Fruit fly (Drosophila melanogaster): ENCODE data around the gene CG14631.

The CG14631 gene

dm6 chrX:1011543-1012085, at the start of gene CG14631, which contains the start of gene TfIIA-S-2:
CG14631 (plus strand) TSS chrX:1012035.
TfIIA-S-2 (minus strand) TSS chrX:1011643.
- TF ChIP-seq br (GFP tag; optimal IDR thresholded peaks at IDR 0.05) (no peak), usp (GFP tag; optimal IDR thresholded peaks at IDR 0.05) (no peak), lola (GFP tag; optimal IDR thresholded peaks at IDR 0.05) (no peak), Abd-B (GFP tag; optimal IDR thresholded peaks at IDR 0.05) (no peak), N (GFP tag; optimal IDR thresholded peaks at IDR 0.05) (no peak), GATAd (GFP tag; optimal IDR thresholded peaks at IDR 0.05) (no peak), jim (GFP tag; optimal IDR thresholded peaks at IDR 0.05) (no peak), dsf (GFP tag; optimal IDR thresholded peaks at IDR 0.05; ENCODE audit: borderline replicate concordance) (no peak), Jra (GFP tag; optimal IDR thresholded peaks at IDR 0.05) (no peak)

dm6 chrX:964012-964411, 47.8 kb upstream of the CG14631 start:
- no peak for TF ChIP-seq Myc (optimal IDR thresholded peaks at IDR 0.05)
- peak; percentile 12 for TF ChIP-seq h (GFP tag; optimal IDR thresholded peaks at IDR 0.05)

dm6 chrX:966818-967217, 45.0 kb upstream of the CG14631 start:
- no peak for TF ChIP-seq rgr (GFP tag; optimal IDR thresholded peaks at IDR 0.05)
- TF ChIP-seq Vsx2 (GFP tag; optimal IDR thresholded peaks at IDR 0.05; ENCODE audit: partially characterized antibody), result no peak
- TF ChIP-seq psq (GFP tag; optimal IDR thresholded peaks at IDR 0.05), result no peak
- TF ChIP-seq N (GFP tag; optimal IDR thresholded peaks at IDR 0.05), result no peak
- no peak for TF ChIP-seq GATAd (GFP tag; optimal IDR thresholded peaks at IDR 0.05)
- no peak for TF ChIP-seq h (GFP tag; optimal IDR thresholded peaks at IDR 0.05)
- TF ChIP-seq Hr83 (GFP tag; optimal IDR thresholded peaks at IDR 0.05; ENCODE audit: poor library complexity, severe bottlenecking), result no peak
- TF ChIP-seq sage (GFP tag; optimal IDR thresholded peaks at IDR 0.05), result no peak
- TF ChIP-seq usp (GFP tag; optimal IDR thresholded peaks at IDR 0.05), result no peak
- no peak for TF ChIP-seq CrebA (GFP tag; optimal IDR thresholded peaks at IDR 0.05; ENCODE audit: borderline replicate concordance)
- TF ChIP-seq jim (GFP tag; optimal IDR thresholded peaks at IDR 0.05), result no peak
- TF ChIP-seq CG9705 (GFP tag; optimal IDR thresholded peaks at IDR 0.05), result no peak
- no peak for TF ChIP-seq fru (GFP tag; optimal IDR thresholded peaks at IDR 0.05)

dm6 chrX:985911-986310, 25.9 kb upstream of the CG14631 start:
- TF ChIP-seq OdsH (GFP tag; optimal IDR thresholded peaks at IDR 0.05) (no peak), tai (GFP tag; optimal IDR thresholded peaks at IDR 0.05) (no peak), br (GFP tag; optimal IDR thresholded peaks at IDR 0.05) (no peak)

dm6 chrX:990218-990617, 21.6 kb upstream of the CG14631 start, which contains the start of gene CG18823:
CG18823 (plus strand) TSS chrX:990518.
- TF ChIP-seq woc (GFP tag; optimal IDR thresholded peaks at IDR 0.05), result no peak
- TF ChIP-seq Dfd (GFP tag; optimal IDR thresholded peaks at IDR 0.05), result no peak
- no peak for TF ChIP-seq HLH106 (tag; optimal IDR thresholded peaks at IDR 0.05)
- TF ChIP-seq foxo (GFP tag; optimal IDR thresholded peaks at IDR 0.05), result no peak
- TF ChIP-seq sage (GFP tag; optimal IDR thresholded peaks at IDR 0.05), result no peak
- no peak for TF ChIP-seq fru (GFP tag; optimal IDR thresholded peaks at IDR 0.05)
- no peak for TF ChIP-seq CG32264 (GFP tag; optimal IDR thresholded peaks at IDR 0.05)
- TF ChIP-seq br (GFP tag; optimal IDR thresholded peaks at IDR 0.05), result no peak
- TF ChIP-seq CG9705 (GFP tag; optimal IDR thresholded peaks at IDR 0.05), result no peak
- no peak for TF ChIP-seq Hnf4 (GFP tag; optimal IDR thresholded peaks at IDR 0.05)
- no peak for TF ChIP-seq ey (GFP tag; optimal IDR thresholded peaks at IDR 0.05)
- no peak for TF ChIP-seq Rel (GFP tag; optimal IDR thresholded peaks at IDR 0.05)
- TF ChIP-seq Rel (tag; optimal IDR thresholded peaks at IDR 0.05), result no peak

dm6 chrX:998884-999283, 13.0 kb upstream of the CG14631 start:
- peak in 1 of 2 experiments; percentile 1 for TF ChIP-seq foxo (GFP tag; optimal IDR thresholded peaks at IDR 0.05)
- TF ChIP-seq Dfd (GFP tag; optimal IDR thresholded peaks at IDR 0.05), result no peak
- no peak for TF ChIP-seq brk (GFP tag; optimal IDR thresholded peaks at IDR 0.05)
- no peak for TF ChIP-seq sv (GFP tag; optimal IDR thresholded peaks at IDR 0.05)
